Fruit fly (Drosophila melanogaster): ENCODE data around the gene Saf-B.

Gene Saf-B

DNA sequence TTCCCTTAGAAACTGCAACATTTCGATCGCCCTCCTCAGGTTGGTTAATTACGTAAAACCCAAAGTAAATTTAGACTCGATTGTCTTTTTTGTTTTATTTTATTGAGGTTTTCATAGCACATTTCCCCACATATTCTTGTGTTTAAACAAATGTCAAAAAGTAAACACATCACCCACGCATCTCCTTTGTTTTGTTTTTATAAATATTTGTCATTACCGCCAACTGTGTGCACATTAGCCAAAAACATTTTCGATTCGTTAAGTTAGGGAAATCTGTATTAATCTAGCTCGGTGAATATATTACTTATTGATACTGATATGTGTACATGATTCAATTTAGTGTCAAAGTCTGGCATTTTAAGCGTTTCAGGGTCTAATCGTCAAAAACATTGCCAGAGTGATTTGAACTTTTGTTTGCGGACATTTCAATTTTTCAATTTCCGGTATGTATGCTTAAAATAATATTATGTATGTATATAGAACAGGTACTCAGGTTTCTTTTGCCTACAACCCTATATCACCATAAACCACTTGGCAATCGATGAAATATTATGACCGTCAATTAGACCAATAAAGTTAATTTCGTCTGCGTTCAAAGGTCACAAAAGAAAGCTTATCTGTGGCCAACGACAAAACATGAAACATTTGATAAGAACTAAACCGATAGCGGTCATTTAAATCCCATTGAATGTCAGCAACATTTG lies 7.5 kb upstream of the Saf-B start (continued):
- TF ChIP-seq Sox102F (GFP tag; optimal IDR thresholded peaks at IDR 0.05): no peak
- TF ChIP-seq peb (GFP tag; IDR thresholded peaks at IDR 0.05): no peak
- no peak for TF ChIP-seq CG17912 (GFP tag; optimal IDR thresholded peaks at IDR 0.05)
- TF ChIP-seq CG2202 (tag; optimal IDR thresholded peaks at IDR 0.05): peak; percentile 53
- no peak for TF ChIP-seq crp (GFP tag; optimal IDR thresholded peaks at IDR 0.05)
- TF ChIP-seq Scr (GFP tag; IDR thresholded peaks at IDR 0.05; ENCODE audit: partially characterized antibody): no peak
- no peak for TF ChIP-seq zen2 (GFP tag; IDR thresholded peaks at IDR 0.05; ENCODE audit: partially characterized antibody)
- TF ChIP-seq dan (GFP tag; IDR thresholded peaks at IDR 0.05): no peak
- TF ChIP-seq CG3065 (GFP tag; optimal IDR thresholded peaks at IDR 0.05): no peak
- TF ChIP-seq CG13624 (GFP tag; optimal IDR thresholded peaks at IDR 0.05): no peak
- no peak for TF ChIP-seq NfI (GFP tag; optimal IDR thresholded peaks at IDR 0.05)
- peak; percentile 31 for TF ChIP-seq Sry-β (GFP tag; optimal IDR thresholded peaks at IDR 0.05)
- peak; percentile 57 for TF ChIP-seq salm (tag; optimal IDR thresholded peaks at IDR 0.05)
- no peak for TF ChIP-seq ash1 (GFP tag; optimal IDR thresholded peaks at IDR 0.05)
- TF ChIP-seq Pdp1 (GFP tag; optimal IDR thresholded peaks at IDR 0.05): peak in 1 of 2 experiments; percentile 71
- TF ChIP-seq CG1647 (GFP tag; optimal IDR thresholded peaks at IDR 0.05): no peak
- peak; percentile 41 for TF ChIP-seq org-1 (GFP tag; optimal IDR thresholded peaks at IDR 0.05)
- TF ChIP-seq Rfx (GFP tag; IDR thresholded peaks at IDR 0.05): no peak
- TF ChIP-seq Ets97D (GFP tag; optimal IDR thresholded peaks at IDR 0.05): no peak
- no peak for TF ChIP-seq sens-2 (GFP tag; IDR thresholded peaks at IDR 0.05)
- peak; percentile 60 for TF ChIP-seq CG3407 (GFP tag; optimal IDR thresholded peaks at IDR 0.05)
- no peak for TF ChIP-seq CG9215 (GFP tag; IDR thresholded peaks at IDR 0.05)
- no peak for TF ChIP-seq cad (GFP tag; optimal IDR thresholded peaks at IDR 0.05)
- peak; percentile 17 for TF ChIP-seq gro (GFP tag; optimal IDR thresholded peaks at IDR 0.05)
- no peak for TF ChIP-seq tin (GFP tag; optimal IDR thresholded peaks at IDR 0.05)
- no peak for TF ChIP-seq CG1602 (GFP tag; optimal IDR thresholded peaks at IDR 0.05)
- TF ChIP-seq CG4282 (GFP tag; optimal IDR thresholded peaks at IDR 0.05): no peak
- TF ChIP-seq tio (GFP tag; optimal IDR thresholded peaks at IDR 0.05): no peak
- peak; percentile 54 for TF ChIP-seq CG13424 (tag; optimal IDR thresholded peaks at IDR 0.05)
- no peak for TF ChIP-seq Neu2 (GFP tag; optimal IDR thresholded peaks at IDR 0.05; ENCODE audit: borderline replicate concordance)
- no peak for TF ChIP-seq CG7372 (GFP tag; IDR thresholded peaks at IDR 0.05)
- TF ChIP-seq lab (GFP tag; optimal IDR thresholded peaks at IDR 0.05): no peak
- no peak for TF ChIP-seq Side (GFP tag; optimal IDR thresholded peaks at IDR 0.05)
- peak; percentile 44 for TF ChIP-seq gcm (GFP tag; optimal IDR thresholded peaks at IDR 0.05)
- no peak for TF ChIP-seq CG34422 (GFP tag; IDR thresholded peaks at IDR 0.05)
- TF ChIP-seq ase (GFP tag; IDR thresholded peaks at IDR 0.05): no peak
- TF ChIP-seq lov (optimal IDR thresholded peaks at IDR 0.05): no peak
- TF ChIP-seq lov (GFP tag; IDR thresholded peaks at IDR 0.05): no peak
- TF ChIP-seq seq (GFP tag; IDR thresholded peaks at IDR 0.05): no peak
- peak; percentile 19 for TF ChIP-seq CG18619 (GFP tag; optimal IDR thresholded peaks at IDR 0.05)
- peak; percentile 72 for TF ChIP-seq Fer1 (GFP tag; optimal IDR thresholded peaks at IDR 0.05)
- no peak for TF ChIP-seq wdn (GFP tag; IDR thresholded peaks at IDR 0.05)
- no peak for TF ChIP-seq aop (GFP tag; IDR thresholded peaks at IDR 0.05)
- peak; percentile 69 for TF ChIP-seq CG6765 (GFP tag; optimal IDR thresholded peaks at IDR 0.05)
- no peak for TF ChIP-seq phol (tag; optimal IDR thresholded peaks at IDR 0.05)
- no peak for TF ChIP-seq CG8290 (GFP tag; optimal IDR thresholded peaks at IDR 0.05)
- TF ChIP-seq CG8290 (tag; optimal IDR thresholded peaks at IDR 0.05): no peak
- no peak for TF ChIP-seq CG10565 (GFP tag; optimal IDR thresholded peaks at IDR 0.05)
- no peak for TF ChIP-seq CG1024 (GFP tag; IDR thresholded peaks at IDR 0.05)
- TF ChIP-seq schlank (tag; optimal IDR thresholded peaks at IDR 0.05): peak; percentile 43
- TF ChIP-seq wek (GFP tag; optimal IDR thresholded peaks at IDR 0.05): peak; percentile 75

All from whole organism, embryonic.